Worm (Caenorhabditis elegans): ENCODE data around the gene srlf-33.

- TF ChIP-seq ceh-79 (tag; optimal IDR thresholded peaks at IDR 0.05) (no peak), madf-3 (GFP tag; IDR thresholded peaks at IDR 0.05) (no peak), ceh-100 (GFP tag; IDR thresholded peaks at IDR 0.05) (no peak), somi-1 (GFP tag; optimal IDR thresholded peaks at IDR 0.05) (no peak), snpc-1.3 (tag; optimal IDR thresholded peaks at IDR 0.05; ENCODE audit: insufficient read depth) (no peak), mcd-1 (GFP tag; IDR thresholded peaks at IDR 0.05) (no peak), F49E8.2 (tag; optimal IDR thresholded peaks at IDR 0.05; ENCODE audit: insufficient read depth) (no peak), D2030.7 (GFP tag; IDR thresholded peaks at IDR 0.05) (no peak), hsf-1 (GFP tag; IDR thresholded peaks at IDR 0.05) (no peak), unc-130 (GFP tag; optimal IDR thresholded peaks at IDR 0.05) (no peak), F52B5.7 (tag; optimal IDR thresholded peaks at IDR 0.05) (no peak), unc-62 (GFP tag; optimal IDR thresholded peaks at IDR 0.05) (no peak), nfya-1 (tag; optimal IDR thresholded peaks at IDR 0.05; ENCODE audit: borderline replicate concordance, insufficient read depth) (no peak)
These were observed 13.3 kb upstream of the srlf-33 start for ce11 chrIV:11938554-11938953.
